Worm (Caenorhabditis elegans) whole organism, L1 larva: ENCODE measurements around the gene sos-1.

ENCODE experiments used
- ceh-82 ChIP-seq, 3 experiments: fragments of 150-350 bp in 1 of 3; sonication (generic microtip) in 2 of 3; optimal IDR thresholded peaks; 2 replicates each; lab custom pipeline; 2014 to 2017; ENCODE audit warnings: missing biosample characterization in 3 of 3, missing genetic modification characterization in 3 of 3
- ces-1 ChIP-seq: fragments of 150-350 bp; optimal IDR thresholded peaks from 2 replicates; lab custom pipeline; 2014; ENCODE audit warnings: missing biosample characterization, missing genetic modification reagents, missing genetic modification characterization
- elt-3 ChIP-seq, 6 experiments: fragments of 150-350 bp in 1 of 6; sonication (generic microtip); optimal IDR thresholded peaks; 2 replicates each; lab custom pipeline; 2017 to 2018; ENCODE audit warnings: missing biosample characterization in 6 of 6, missing genetic modification characterization in 6 of 6, inconsistent platforms in 1 of 6
- ets-5 ChIP-seq: fragments of 200-800 bp; sonication (Bioruptor generic); IDR thresholded peaks from 2 replicates; pipeline ENCODE4 v1.3.6; 2022; ENCODE audit warnings: missing genetic modification characterization, missing compliant biosample characterization
- jun-1 ChIP-seq: fragments of 150-350 bp; optimal IDR thresholded peaks from 2 replicates; lab custom pipeline; 2014; ENCODE audit warnings: missing biosample characterization, missing genetic modification reagents, missing genetic modification characterization
- lsy-2 ChIP-seq, 2 experiments: fragments of 150-350 bp; optimal IDR thresholded peaks; 2 replicates each; lab custom pipeline; 2014; ENCODE audit warnings: missing biosample characterization in 2 of 2, missing genetic modification characterization in 2 of 2
- nhr-11 ChIP-seq: fragments of 150-350 bp; optimal IDR thresholded peaks from 2 replicates; lab custom pipeline; 2014; ENCODE audit warnings: missing biosample characterization, missing genetic modification characterization
- nhr-12 ChIP-seq: sonication (generic microtip); optimal IDR thresholded peaks from 2 replicates; lab custom pipeline; 2017; ENCODE audit warnings: missing biosample characterization, missing genetic modification characterization
- nhr-237 ChIP-seq: fragments of 150-350 bp; optimal IDR thresholded peaks from 2 replicates; lab custom pipeline; 2014; ENCODE audit warnings: missing biosample characterization, missing genetic modification characterization
- nhr-90 ChIP-seq: sonication (generic microtip); optimal IDR thresholded peaks from 2 replicates; lab custom pipeline; 2016; ENCODE audit warnings: mild to moderate bottlenecking, missing genetic modification characterization, missing compliant biosample characterization; ENCODE audit not compliant: poor library complexity
- tbx-2 ChIP-seq: sonication (generic microtip); optimal IDR thresholded peaks from 2 replicates; lab custom pipeline; 2016; ENCODE audit warnings: missing genetic modification characterization, missing compliant biosample characterization
- ztf-11 ChIP-seq, 2 experiments: sonication (generic microtip); optimal IDR thresholded peaks; 2 replicates each; lab custom pipeline; 2016 to 2017; ENCODE audit warnings: missing genetic modification characterization in 2 of 2, missing biosample characterization in 1 of 2, missing compliant biosample characterization in 1 of 2

DNA sequence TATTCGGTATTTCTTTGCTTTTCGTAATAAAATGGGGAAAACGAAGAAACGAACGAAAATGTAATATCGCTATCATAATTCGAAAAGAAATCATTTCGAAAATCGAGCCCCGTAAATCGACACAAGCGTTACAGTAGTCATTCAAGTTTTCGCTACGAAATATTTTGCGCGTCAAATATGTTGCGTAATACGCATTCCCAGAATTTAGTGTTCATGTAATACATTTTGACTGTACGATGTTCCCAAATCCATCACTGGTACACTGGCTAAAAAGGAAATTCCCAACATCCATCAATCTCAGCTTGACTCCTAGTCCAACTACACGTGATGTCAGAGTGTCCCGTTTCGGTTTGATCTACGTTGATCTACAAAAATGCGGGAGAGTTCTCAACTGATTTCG lies 21.2 kb downstream of the sos-1 start:
- TF ChIP-seq tbx-2 (no peak), nhr-12 (tag; lab: Kevin White, UChicago) (no peak), jun-1 (no peak), nhr-11 (no peak), ceh-82 (tag; optimal IDR thresholded peaks at IDR 0.05; lab: Kevin White, UChicago) (no peak), ets-5 (GFP tag; lab: Robert Waterston, UW) (no peak), nhr-90 (tag; lab: Kevin White, UChicago) (no peak), lsy-2 (tag; optimal IDR thresholded peaks at IDR 0.05; lab: Kevin White, UChicago) (no peak), ztf-11 (tag; optimal IDR thresholded peaks at IDR 0.05; lab: Kevin White, UChicago) (no peak), elt-3 (tag; optimal IDR thresholded peaks at IDR 0.05; lab: Kevin White, UChicago) (no peak), ces-1 (GFP tag; lab: Kevin White, UChicago) (no peak), nhr-237 (tag; lab: Kevin White, UChicago) (no peak)
